Worm (Caenorhabditis elegans) whole organism, midembryonic: ENCODE results near the gene T19B10.5.

ENCODE experiments used
- T22C8.4 ChIP-seq: fragments of 200-800 bp; sonication (Bioruptor generic); IDR thresholded peaks from 2 replicates; pipeline ENCODE4 v1.3.6; 2022; ENCODE audit warnings: missing genetic modification characterization, missing compliant biosample characterization
- flt-1 ChIP-seq: fragments of 200-800 bp; sonication (Bioruptor generic); IDR thresholded peaks from 2 replicates; pipeline ENCODE4 v1.3.6; 2022; ENCODE audit warnings: missing genetic modification characterization, missing compliant biosample characterization
- klf-2 ChIP-seq: fragments of 200-800 bp; sonication (Bioruptor generic); conservative IDR thresholded peaks from 2 replicates; pipeline ENCODE4 v1.3.6; 2022; ENCODE audit warnings: missing genetic modification reagents, missing genetic modification characterization, missing compliant biosample characterization
- med-1 ChIP-seq: sonication (generic microtip); optimal IDR thresholded peaks from 2 replicates; lab custom pipeline; 2017; ENCODE audit warnings: missing genetic modification characterization, mild to moderate bottlenecking, missing compliant biosample characterization, antibody characterized with exemption, missing genetic modification reagents; ENCODE audit not compliant: insufficient read depth
- ref-1 ChIP-seq: fragments of 200-800 bp; sonication (Bioruptor generic); conservative IDR thresholded peaks from 2 replicates; pipeline ENCODE4 v1.3.6; 2022; ENCODE audit warnings: missing genetic modification reagents, missing genetic modification characterization, missing compliant biosample characterization
- tab-1 ChIP-seq: fragments of 200-800 bp; sonication (Bioruptor generic); IDR thresholded peaks from 2 replicates; pipeline ENCODE4 v1.3.6; 2022; ENCODE audit warnings: missing genetic modification characterization, missing compliant biosample characterization
- ztf-23 ChIP-seq: fragments of 200-800 bp; sonication (Bioruptor generic); IDR thresholded peaks from 2 replicates; pipeline ENCODE4 v1.3.6; 2022; ENCODE audit warnings: missing genetic modification reagents, missing genetic modification characterization, missing compliant biosample characterization
- ztf-29 ChIP-seq: fragments of 200-800 bp; sonication (Bioruptor generic); IDR thresholded peaks from 2 replicates; pipeline ENCODE4 v1.3.6; 2022; ENCODE audit warnings: missing genetic modification reagents, missing genetic modification characterization, missing compliant biosample characterization

DNA sequence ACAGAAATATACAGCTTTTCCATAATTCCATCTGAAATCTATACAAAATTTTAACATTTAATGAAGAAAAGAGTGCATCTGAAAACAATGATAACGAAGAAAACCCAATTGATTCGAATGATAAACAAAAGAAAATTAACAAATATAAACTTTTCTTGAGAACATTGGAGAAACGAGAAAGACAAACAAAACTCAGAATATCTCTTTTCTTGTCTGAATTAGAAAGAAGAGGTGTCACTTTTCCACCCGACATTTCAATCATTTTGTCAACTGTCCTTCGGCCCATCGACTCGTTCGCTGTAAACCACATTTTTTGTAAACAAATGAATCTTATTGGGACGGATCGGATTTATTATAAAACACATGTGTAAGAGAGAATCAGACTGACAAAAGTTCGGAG lies 8.5 kb upstream of the T19B10.5 start, which contains the start of gene bgal-1:
- no peak for TF ChIP-seq ztf-29 (GFP tag; lab: Robert Waterston, UW)
- TF ChIP-seq ref-1 (GFP tag; lab: Robert Waterston, UW): no peak
- TF ChIP-seq med-1 (GFP tag; lab: Kevin White, UChicago): no peak
- no peak for TF ChIP-seq T22C8.4 (GFP tag; lab: Robert Waterston, UW)
- TF ChIP-seq ztf-23: no peak
- TF ChIP-seq klf-2 (GFP tag; lab: Robert Waterston, UW): no peak
- no peak for TF ChIP-seq flt-1 (GFP tag; lab: Robert Waterston, UW)
- no peak for TF ChIP-seq tab-1
